Fruit fly (Drosophila melanogaster) Kc167 (cell line): ENCODE data around the gene nan.

Experiments used
- h ChIP-seq: fragments of >200 bp; optimal IDR thresholded peaks from 3 replicates; lab custom pipeline; 2018; ENCODE audit warnings: missing external identifiers
- insv ChIP-seq: fragments of >200 bp; optimal IDR thresholded peaks from 3 replicates; lab custom pipeline; 2018; ENCODE audit warnings: missing external identifiers
- psq ChIP-seq: fragments of >200 bp; optimal IDR thresholded peaks from 2 replicates; lab custom pipeline; 2017; ENCODE audit warnings: missing external identifiers
- ttk ChIP-seq: sonication (Bioruptor generic); optimal IDR thresholded peaks from 2 replicates; lab custom pipeline; 2017; ENCODE audit warnings: missing external identifiers

- no peak for TF ChIP-seq insv (lab: Kevin White, UChicago)
- TF ChIP-seq h (lab: Kevin White, UChicago) = no peak
- TF ChIP-seq psq (lab: Kevin White, UChicago) = no peak
- TF ChIP-seq ttk (lab: Kevin White, UChicago) = no peak
Measured at dm6 chr3L:14208974-14209373, 19.5 kb upstream of the nan start.
